Worm (Caenorhabditis elegans) whole organism, L4 larva: ENCODE data around the gene melo-1.
A peak's percentile ranks its signal among the peaks of the same experiment; 100 is the strongest.

Source experiments
- F26F4.8 ChIP-seq: fragments of 200-800 bp; sonication (Bioruptor generic); conservative IDR thresholded peaks from 2 replicates; pipeline ENCODE4 v1.3.6; 2022; ENCODE audit warnings: missing genetic modification characterization, missing compliant biosample characterization
- F49E8.2 ChIP-seq: sonication (generic microtip); optimal IDR thresholded peaks from 2 replicates; lab custom pipeline; 2016; ENCODE audit warnings: missing compliant biosample characterization, mild to moderate bottlenecking, missing genetic modification characterization, borderline replicate concordance
- R02D3.7 ChIP-seq: fragments of 150-350 bp; sonication (generic microtip); optimal IDR thresholded peaks from 3 replicates; lab custom pipeline; 2014; ENCODE audit warnings: missing biosample characterization, missing genetic modification characterization
- Y5F2A.4 ChIP-seq: fragments of 200-800 bp; sonication (Bioruptor generic); optimal IDR thresholded peaks from 2 replicates; lab custom pipeline; 2018; ENCODE audit warnings: mild to moderate bottlenecking, missing genetic modification characterization, missing compliant biosample characterization
- ZK337.2 ChIP-seq: fragments of 200-800 bp; sonication (Bioruptor generic); IDR thresholded peaks from 2 replicates; pipeline ENCODE4 v1.3.6; 2022; ENCODE audit warnings: missing genetic modification reagents, missing genetic modification characterization, missing compliant biosample characterization
- ZK546.5 ChIP-seq, 2 experiments: sonication (generic microtip); optimal IDR thresholded peaks; 2 replicates each; lab custom pipeline; 2017; ENCODE audit warnings: missing biosample characterization in 2 of 2, missing genetic modification characterization in 2 of 2
- aha-1 ChIP-seq: fragments of 150-350 bp; peaks from one replicate; lab custom pipeline; 2014; ENCODE audit warnings: missing biosample characterization, missing genetic modification characterization
- ceh-20 ChIP-seq: fragments of 200-800 bp; sonication (Bioruptor generic); IDR thresholded peaks from 2 replicates; pipeline ENCODE4 v1.3.6; 2022; ENCODE audit warnings: missing genetic modification reagents, missing genetic modification characterization, missing compliant biosample characterization
- ceh-44 ChIP-seq: fragments of 200-800 bp; sonication (Bioruptor generic); IDR thresholded peaks from 2 replicates; pipeline ENCODE4 v1.3.6; 2022; ENCODE audit warnings: missing genetic modification reagents, missing genetic modification characterization, missing compliant biosample characterization
- ces-1 ChIP-seq: fragments of 150-350 bp; sonication (generic microtip); optimal IDR thresholded peaks from 4 replicates; lab custom pipeline; 2014; ENCODE audit warnings: missing biosample characterization, missing genetic modification reagents, missing genetic modification characterization
- daf-16 ChIP-seq, 3 experiments: sonication (generic microtip); optimal IDR thresholded peaks; 2 replicates each; lab custom pipeline; 2016 to 2017; ENCODE audit warnings: missing genetic modification characterization in 3 of 3, missing genetic modification reagents in 3 of 3, mild to moderate bottlenecking in 2 of 3, missing compliant biosample characterization in 2 of 3, missing biosample characterization in 1 of 3, moderate library complexity in 1 of 3
- dmd-9 ChIP-seq: fragments of 200-800 bp; sonication (Bioruptor generic); IDR thresholded peaks from 2 replicates; pipeline ENCODE4 v1.3.6; 2022; ENCODE audit warnings: missing genetic modification reagents, missing genetic modification characterization, missing compliant biosample characterization
- duxl-1 ChIP-seq: sonication (generic microtip); optimal IDR thresholded peaks from 2 replicates; lab custom pipeline; 2016; ENCODE audit warnings: mild to moderate bottlenecking, missing genetic modification characterization, moderate library complexity, missing compliant biosample characterization; ENCODE audit not compliant: poor library complexity
- egl-43 ChIP-seq: fragments of 200-800 bp; sonication (Bioruptor generic); IDR thresholded peaks from 2 replicates; pipeline ENCODE4 v1.3.6; 2022; ENCODE audit warnings: missing genetic modification reagents, missing genetic modification characterization, missing compliant biosample characterization
- fkh-10 ChIP-seq: fragments of 150-350 bp; optimal IDR thresholded peaks from 2 replicates; lab custom pipeline; 2014; ENCODE audit warnings: missing biosample characterization, missing genetic modification reagents, missing genetic modification characterization
- fos-1 ChIP-seq: fragments of 150-350 bp; optimal IDR thresholded peaks from 2 replicates; lab custom pipeline; 2014; ENCODE audit warnings: missing biosample characterization, missing genetic modification characterization
- gei-8 ChIP-seq: fragments of 200-800 bp; sonication (Bioruptor generic); optimal IDR thresholded peaks from 2 replicates; lab custom pipeline; 2018; ENCODE audit warnings: mild to moderate bottlenecking, missing genetic modification characterization, missing compliant biosample characterization
- hif-1 ChIP-seq, 2 experiments: sonication (generic microtip); optimal IDR thresholded peaks; 2 replicates each; lab custom pipeline; 2016 to 2017; ENCODE audit warnings: missing compliant biosample characterization in 2 of 2, missing genetic modification characterization in 2 of 2, missing genetic modification reagents in 2 of 2, missing genotype in 2 of 2, mild to moderate bottlenecking in 1 of 2
- hlh-11 ChIP-seq: fragments of 200-800 bp; sonication (Bioruptor generic); optimal IDR thresholded peaks from 2 replicates; lab custom pipeline; 2018; ENCODE audit warnings: mild to moderate bottlenecking, missing genetic modification characterization, missing compliant biosample characterization
- hlh-30 ChIP-seq: sonication (generic microtip); optimal IDR thresholded peaks from 2 replicates; lab custom pipeline; 2017; ENCODE audit warnings: antibody characterized with exemption, mild to moderate bottlenecking, missing genetic modification characterization, missing compliant biosample characterization; ENCODE audit not compliant: insufficient read depth
- jun-1 ChIP-seq: fragments of 150-350 bp; optimal IDR thresholded peaks from 2 replicates; lab custom pipeline; 2014; ENCODE audit warnings: missing biosample characterization, missing genetic modification reagents, missing genetic modification characterization
- lin-13 ChIP-seq: fragments of 150-350 bp; optimal IDR thresholded peaks from 2 replicates; lab custom pipeline; 2014; ENCODE audit warnings: missing biosample characterization, missing genetic modification reagents, missing genetic modification characterization
- lin-38 ChIP-seq: fragments of 200-800 bp; sonication (Bioruptor generic); IDR thresholded peaks from 2 replicates; pipeline ENCODE4 v1.3.6; 2022; ENCODE audit warnings: missing genetic modification reagents, missing genetic modification characterization, missing compliant biosample characterization
- mdl-1 ChIP-seq, 2 experiments: fragments of 150-350 bp in 1 of 2; sonication (generic microtip) in 1 of 2; optimal IDR thresholded peaks; 2 replicates each; lab custom pipeline; 2014 to 2017; ENCODE audit warnings: missing biosample characterization in 2 of 2, missing genetic modification characterization in 2 of 2
- mxl-3 ChIP-seq: fragments of 200-800 bp; sonication (Bioruptor generic); optimal IDR thresholded peaks from 2 replicates; lab custom pipeline; 2018; ENCODE audit warnings: mild to moderate bottlenecking, missing genetic modification characterization, missing compliant biosample characterization
- nhr-102 ChIP-seq: sonication (generic microtip); optimal IDR thresholded peaks from 2 replicates; lab custom pipeline; 2016; ENCODE audit warnings: mild to moderate bottlenecking, missing genetic modification characterization, moderate library complexity, missing compliant biosample characterization
- nhr-111 ChIP-seq: fragments of 200-800 bp; sonication (Bioruptor generic); optimal IDR thresholded peaks from 2 replicates; lab custom pipeline; 2018; ENCODE audit warnings: mild to moderate bottlenecking, missing genetic modification characterization, missing compliant biosample characterization
- nhr-28 ChIP-seq: fragments of 150-350 bp; optimal IDR thresholded peaks from 2 replicates; lab custom pipeline; 2014; ENCODE audit warnings: missing biosample characterization, missing genetic modification characterization
- nhr-41 ChIP-seq: fragments of 200-800 bp; sonication (Bioruptor generic); IDR thresholded peaks from 2 replicates; pipeline ENCODE4 v1.3.6; 2022; ENCODE audit warnings: missing genetic modification reagents, missing genetic modification characterization, missing compliant biosample characterization
- nhr-48 ChIP-seq: sonication (generic microtip); optimal IDR thresholded peaks from 2 replicates; lab custom pipeline; 2016; ENCODE audit warnings: mild to moderate bottlenecking, missing genetic modification characterization, missing compliant biosample characterization
- nhr-76 ChIP-seq: fragments of 150-350 bp; optimal IDR thresholded peaks from 2 replicates; lab custom pipeline; 2014; ENCODE audit warnings: missing biosample characterization, missing genetic modification characterization
- nhr-77 ChIP-seq: fragments of 150-350 bp; optimal IDR thresholded peaks from 2 replicates; lab custom pipeline; 2014; ENCODE audit warnings: missing biosample characterization, missing genetic modification characterization
- pha-4 ChIP-seq, 2 experiments: fragments of 150-350 bp in 1 of 2; fragments of 200-800 bp in 1 of 2; sonication (Bioruptor generic) in 1 of 2; IDR thresholded peaks in 1 of 2; optimal IDR thresholded peaks in 1 of 2; 2 replicates each; pipeline versions ENCODE4 v1.3.6 to Lab custom; 2014 to 2022; ENCODE audit warnings: missing genetic modification characterization in 2 of 2, missing genetic modification reagents in 2 of 2, missing biosample characterization in 1 of 2, missing compliant biosample characterization in 1 of 2
- php-3 ChIP-seq: fragments of 200-800 bp; sonication (Bioruptor generic); IDR thresholded peaks from 2 replicates; pipeline ENCODE4 v1.3.6; 2022; ENCODE audit warnings: missing genetic modification reagents, missing genetic modification characterization, missing compliant biosample characterization
- pqm-1 ChIP-seq: sonication (generic microtip); optimal IDR thresholded peaks from 2 replicates; lab custom pipeline; 2017; ENCODE audit warnings: missing biosample characterization, missing genetic modification characterization
- saeg-2 ChIP-seq: fragments of 200-800 bp; sonication (Bioruptor generic); IDR thresholded peaks from 2 replicates; pipeline ENCODE4 v1.3.6; 2022; ENCODE audit warnings: missing genetic modification reagents, missing genetic modification characterization, missing compliant biosample characterization
- snpc-1.2 ChIP-seq: fragments of 200-800 bp; sonication (Bioruptor generic); IDR thresholded peaks from 2 replicates; pipeline ENCODE4 v1.3.6; 2022; ENCODE audit warnings: missing genetic modification reagents, missing genetic modification characterization, missing compliant biosample characterization
- snpc-4 ChIP-seq: fragments of 150-350 bp; optimal IDR thresholded peaks from 2 replicates; lab custom pipeline; 2014; ENCODE audit warnings: missing biosample characterization, missing genetic modification characterization
- spr-3 ChIP-seq: fragments of 200-800 bp; sonication (Bioruptor generic); optimal IDR thresholded peaks from 2 replicates; lab custom pipeline; 2018; ENCODE audit warnings: mild to moderate bottlenecking, missing genetic modification characterization, missing compliant biosample characterization
- unc-39 ChIP-seq: sonication (generic microtip); optimal IDR thresholded peaks from 2 replicates; lab custom pipeline; 2017; ENCODE audit warnings: missing biosample characterization, missing genetic modification characterization
- unc-62 ChIP-seq, 3 experiments: fragments of 150-350 bp in 1 of 3; sonication (generic microtip); optimal IDR thresholded peaks in 2 of 3; peaks in 1 of 3; 1 replicate in 1 of 3; 2 replicates in 2 of 3; lab custom pipeline; 2014 to 2017; ENCODE audit warnings: missing biosample characterization in 3 of 3, missing genetic modification characterization in 3 of 3, missing genetic modification reagents in 3 of 3, missing genotype in 1 of 3
- vab-7 ChIP-seq: fragments of 200-800 bp; sonication (Bioruptor generic); IDR thresholded peaks from 2 replicates; pipeline ENCODE4 v1.3.6; 2022; ENCODE audit warnings: missing genetic modification reagents, missing genetic modification characterization, missing compliant biosample characterization
- zfp-3 ChIP-seq: fragments of 200-800 bp; sonication (Bioruptor generic); conservative IDR thresholded peaks from 2 replicates; pipeline ENCODE4 v1.3.6; 2022; ENCODE audit warnings: missing genetic modification reagents, missing genetic modification characterization, missing compliant biosample characterization
- zip-2 ChIP-seq: fragments of 150-350 bp; optimal IDR thresholded peaks from 2 replicates; lab custom pipeline; 2014; ENCODE audit warnings: missing biosample characterization, missing genetic modification characterization
- ztf-7 ChIP-seq: fragments of 150-350 bp; optimal IDR thresholded peaks from 2 replicates; lab custom pipeline; 2014; ENCODE audit warnings: missing biosample characterization, missing genetic modification characterization

The melo-1 gene

ce11 chrIV:14822267-14822666 lies 35.4 kb downstream of the melo-1 start (continued):
- TF ChIP-seq daf-16 (GFP tag; optimal IDR thresholded peaks at IDR 0.05; lab: Kevin White, UChicago) (peak in 1 of 2 experiments; percentile 28), daf-16 (tag; optimal IDR thresholded peaks at IDR 0.05; lab: Kevin White, UChicago) (peak; percentile 12), fos-1 (tag; lab: Kevin White, UChicago) (peak; percentile 7), unc-62 (GFP tag; optimal IDR thresholded peaks at IDR 0.05 in 1 of 2; lab: Kevin White, UChicago) (peak in 1 of 2 experiments; percentile 47), unc-62 (tag; optimal IDR thresholded peaks at IDR 0.05; lab: Kevin White, UChicago) (no peak), nhr-102 (tag; lab: Kevin White, UChicago) (peak; percentile 65), aha-1 (tag; lab: Kevin White, UChicago) (peak; percentile 46), fkh-10 (GFP tag; lab: Kevin White, UChicago) (no peak), zip-2 (tag; lab: Kevin White, UChicago) (peak; percentile 63), jun-1 (no peak), vab-7 (no peak), nhr-28 (no peak), ceh-20 (GFP tag; lab: Robert Waterston, UW) (no peak), lin-13 (peak; percentile 31), mxl-3 (GFP tag; lab: Kevin White, UChicago) (no peak), pha-4 (GFP tag; IDR thresholded peaks at IDR 0.05; lab: Robert Waterston, UW) (peak; percentile 74), pha-4 (tag; optimal IDR thresholded peaks at IDR 0.05; lab: Kevin White, UChicago) (no peak), ZK337.2 (no peak)

ce11 chrIV:14824201-14824600 lies 37.4 kb downstream of the melo-1 start:
- TF ChIP-seq aha-1 (tag; lab: Kevin White, UChicago) = peak; percentile 14
- no peak for TF ChIP-seq nhr-77 (tag; lab: Kevin White, UChicago)
- 0 out of 2 replicates have a peak, but pooled peaks have one; percentile 21 for TF ChIP-seq zfp-3 (GFP tag; lab: Robert Waterston, UW)
- 0 out of 2 replicates have a peak, but pooled peaks have one; percentile 58 for TF ChIP-seq snpc-1.2 (GFP tag; lab: Robert Waterston, UW)

ce11 chrIV:14824878-14825352 lies 38.1 kb downstream of the melo-1 start, which contains the start of gene sec-61.A:
Gene sec-61.A, minus strand, starts transcription at chrIV:14825264.
- TF ChIP-seq saeg-2 (GFP tag; lab: Robert Waterston, UW) (0 out of 2 replicates have a peak, but pooled peaks have one; percentile 38), pqm-1 (tag; lab: Kevin White, UChicago) (peak; percentile 54), ZK337.2 (no peak), spr-3 (GFP tag; lab: Kevin White, UChicago) (peak; percentile 57), F26F4.8 (GFP tag; lab: Robert Waterston, UW) (no peak), lin-38 (GFP tag; lab: Robert Waterston, UW) (peak; percentile 72), duxl-1 (tag; lab: Kevin White, UChicago) (peak; percentile 1), nhr-48 (tag; lab: Kevin White, UChicago) (peak; percentile 18), ceh-20 (GFP tag; lab: Robert Waterston, UW) (no peak), hif-1 (tag; optimal IDR thresholded peaks at IDR 0.05; lab: Kevin White, UChicago) (peak; percentile 36 to 75), php-3 (GFP tag; lab: Robert Waterston, UW) (no peak), dmd-9 (GFP tag; lab: Robert Waterston, UW) (no peak), mdl-1 (tag; optimal IDR thresholded peaks at IDR 0.05; lab: Kevin White, UChicago) (peak; percentile 16 to 82), hlh-11 (tag; lab: Kevin White, UChicago) (peak; percentile 86), unc-39 (tag; lab: Kevin White, UChicago) (no peak), F49E8.2 (peak; percentile 64), hlh-30 (tag; lab: Kevin White, UChicago) (peak; percentile 85), snpc-4 (tag; lab: Kevin White, UChicago) (peak; percentile 4), Y5F2A.4 (GFP tag; lab: Kevin White, UChicago) (no peak), nhr-28 (peak; percentile 35), ces-1 (GFP tag; lab: Kevin White, UChicago) (no peak), egl-43 (GFP tag; lab: Robert Waterston, UW) (peak; percentile 55; the same call in 1 of the 2 replicates), ZK546.5 (tag; optimal IDR thresholded peaks at IDR 0.05; lab: Kevin White, UChicago) (no peak), ceh-44 (no peak), gei-8 (GFP tag; lab: Kevin White, UChicago) (no peak), nhr-76 (no peak), nhr-111 (GFP tag; lab: Kevin White, UChicago) (no peak), mxl-3 (GFP tag; lab: Kevin White, UChicago) (peak; percentile 87), zfp-3 (GFP tag; lab: Robert Waterston, UW) (peak; percentile 79; the same call in 1 of the 2 replicates), R02D3.7 (tag; lab: Kevin White, UChicago) (no peak), ztf-7 (tag; lab: Kevin White, UChicago) (peak; percentile 26), nhr-41 (GFP tag; lab: Robert Waterston, UW) (no peak)
